Fruit fly (Drosophila melanogaster) whole organism, embryonic: ENCODE measurements around the gene CG15144.
A peak's percentile ranks its signal among the peaks of the same experiment; 100 is the strongest.

Source experiments
- Atf-2 ChIP-seq: fragments of 200-800 bp; sonication (Bioruptor generic); optimal IDR thresholded peaks from 2 replicates; lab custom pipeline; 2016; ENCODE audit warnings: missing biosample characterization, missing genetic modification characterization
- CG10267 ChIP-seq: fragments of 200-800 bp; sonication (Bioruptor generic); optimal IDR thresholded peaks from 2 replicates; lab custom pipeline; 2018; ENCODE audit warnings: missing biosample characterization, mild to moderate bottlenecking, missing genetic modification characterization, moderate library complexity
- CG10274 ChIP-seq: fragments of 200-800 bp; sonication (Bioruptor generic); optimal IDR thresholded peaks from 3 replicates; lab custom pipeline; 2017; ENCODE audit warnings: missing biosample characterization, mild to moderate bottlenecking, missing genetic modification characterization
- CG11456 ChIP-seq: fragments of 200-800 bp; sonication (Bioruptor generic); IDR thresholded peaks from 3 replicates; pipeline ENCODE4 v1.3.6; 2022; ENCODE audit warnings: missing biosample characterization, missing genetic modification characterization
- CG12236 ChIP-seq: fragments of 200-800 bp; sonication (Bioruptor generic); optimal IDR thresholded peaks from 2 replicates; lab custom pipeline; 2016; ENCODE audit warnings: missing biosample characterization, missing genetic modification characterization
- CG12659 ChIP-seq: fragments of 200-800 bp; sonication (Bioruptor generic); optimal IDR thresholded peaks from 3 replicates; lab custom pipeline; 2017; ENCODE audit warnings: mild to moderate bottlenecking, missing biosample characterization, missing genetic modification reagents, missing genetic modification characterization
- CG15073 ChIP-seq: fragments of 200-800 bp; sonication (Bioruptor generic); optimal IDR thresholded peaks from 2 replicates; lab custom pipeline; 2016; ENCODE audit warnings: missing biosample characterization, missing genetic modification characterization
- CG15269 ChIP-seq: fragments of 200-800 bp; sonication (Bioruptor generic); optimal IDR thresholded peaks from 2 replicates; lab custom pipeline; 2018; ENCODE audit warnings: missing biosample characterization, mild to moderate bottlenecking, missing genetic modification characterization, moderate library complexity
- CG16815 ChIP-seq: fragments of 200-800 bp; sonication (Bioruptor generic); optimal IDR thresholded peaks from 3 replicates; lab custom pipeline; 2017; ENCODE audit warnings: missing biosample characterization, mild to moderate bottlenecking, missing genetic modification characterization
- CG17361 ChIP-seq: fragments of 200-800 bp; sonication (Bioruptor generic); IDR thresholded peaks from 3 replicates; pipeline ENCODE4 v1.3.6; 2022; ENCODE audit warnings: missing biosample characterization, missing genetic modification characterization
- CG17385 ChIP-seq: fragments of 200-800 bp; sonication (Bioruptor generic); optimal IDR thresholded peaks from 3 replicates; lab custom pipeline; 2018; ENCODE audit warnings: missing biosample characterization, mild to moderate bottlenecking, missing genetic modification characterization
- CG2678 ChIP-seq: fragments of 200-800 bp; sonication (Bioruptor generic); optimal IDR thresholded peaks from 3 replicates; lab custom pipeline; 2019; ENCODE audit warnings: missing biosample characterization, mild to moderate bottlenecking, missing genetic modification characterization, moderate library complexity
- CG30403 ChIP-seq: fragments of 200-800 bp; sonication (Bioruptor generic); optimal IDR thresholded peaks from 3 replicates; lab custom pipeline; 2016; ENCODE audit warnings: missing biosample characterization, missing genetic modification characterization
- CG30431 ChIP-seq: fragments of 200-800 bp; sonication (Bioruptor generic); optimal IDR thresholded peaks from 2 replicates; lab custom pipeline; 2017; ENCODE audit warnings: missing biosample characterization, missing genetic modification characterization
- CG3065 ChIP-seq: fragments of 200-800 bp; sonication (Bioruptor generic); optimal IDR thresholded peaks from 2 replicates; lab custom pipeline; 2016; ENCODE audit warnings: missing biosample characterization, missing genetic modification characterization
- CG33557 ChIP-seq: fragments of 200-800 bp; sonication (Bioruptor generic); optimal IDR thresholded peaks from 2 replicates; lab custom pipeline; 2019; ENCODE audit warnings: missing biosample characterization, mild to moderate bottlenecking, missing genetic modification characterization, moderate library complexity
- CG3838 ChIP-seq: fragments of 200-800 bp; sonication (Bioruptor generic); optimal IDR thresholded peaks from 3 replicates; lab custom pipeline; 2016; ENCODE audit warnings: missing biosample characterization, missing genetic modification characterization
- CG6791 ChIP-seq: fragments of 200-800 bp; sonication (Bioruptor generic); IDR thresholded peaks from 3 replicates; pipeline ENCODE4 v1.3.6; 2022; ENCODE audit warnings: missing biosample characterization, missing genetic modification characterization; ENCODE audit not compliant: partially characterized antibody
- CG7839 ChIP-seq: fragments of 200-800 bp; sonication (Bioruptor generic); optimal IDR thresholded peaks from 3 replicates; lab custom pipeline; 2018; ENCODE audit warnings: missing biosample characterization, mild to moderate bottlenecking, missing genetic modification characterization, moderate library complexity
- CG7928 ChIP-seq: fragments of 200-800 bp; sonication (Bioruptor generic); optimal IDR thresholded peaks from 2 replicates; lab custom pipeline; 2017; ENCODE audit warnings: missing biosample characterization, mild to moderate bottlenecking, missing genetic modification characterization
- Dad ChIP-seq: fragments of 200-800 bp; sonication (Bioruptor generic); optimal IDR thresholded peaks from 3 replicates; lab custom pipeline; 2016; ENCODE audit warnings: missing biosample characterization, missing genetic modification characterization
- H15 ChIP-seq: fragments of 200-800 bp; sonication (Bioruptor generic); IDR thresholded peaks from 3 replicates; pipeline ENCODE4 v1.3.6; 2022; ENCODE audit warnings: missing biosample characterization, missing genetic modification characterization
- Hr51 ChIP-seq, 2 experiments: fragments of 200-800 bp; sonication (Bioruptor generic); optimal IDR thresholded peaks; 2 replicates in 1 of 2; 3 replicates in 1 of 2; lab custom pipeline; 2016 to 2018; ENCODE audit warnings: missing biosample characterization in 2 of 2, missing genetic modification characterization in 2 of 2, mild to moderate bottlenecking in 1 of 2, moderate library complexity in 1 of 2
- MESR4 ChIP-seq: fragments of 200-800 bp; sonication (Bioruptor generic); optimal IDR thresholded peaks from 2 replicates; lab custom pipeline; 2018; ENCODE audit warnings: missing biosample characterization, mild to moderate bottlenecking, missing genetic modification characterization, moderate library complexity
- PHDP ChIP-seq: fragments of 200-800 bp; sonication (Bioruptor generic); optimal IDR thresholded peaks from 3 replicates; lab custom pipeline; 2018; ENCODE audit warnings: missing biosample characterization, mild to moderate bottlenecking, missing genetic modification characterization, moderate library complexity
- Ravus ChIP-seq: fragments of 200-800 bp; sonication (Bioruptor generic); IDR thresholded peaks from 2 replicates; pipeline ENCODE4 v1.3.6; 2022; ENCODE audit warnings: missing biosample characterization, missing genetic modification characterization
- Rx ChIP-seq: fragments of 200-800 bp; sonication (Bioruptor generic); IDR thresholded peaks from 2 replicates; pipeline ENCODE4 v1.3.6; 2022; ENCODE audit warnings: missing biosample characterization, missing genetic modification characterization
- Scr ChIP-seq: fragments of 200-800 bp; sonication (Bioruptor generic); IDR thresholded peaks from 2 replicates; pipeline ENCODE4 v1.3.6; 2022; ENCODE audit warnings: missing biosample characterization, missing genetic modification characterization; ENCODE audit not compliant: partially characterized antibody
- abd-A ChIP-seq: fragments of 200-800 bp; sonication (Bioruptor generic); optimal IDR thresholded peaks from 3 replicates; lab custom pipeline; 2019; ENCODE audit warnings: missing biosample characterization, mild to moderate bottlenecking, missing genetic modification characterization, moderate library complexity
- ac ChIP-seq: fragments of 200-800 bp; sonication (Bioruptor generic); optimal IDR thresholded peaks from 3 replicates; lab custom pipeline; 2017; ENCODE audit warnings: missing biosample characterization, mild to moderate bottlenecking, missing genetic modification characterization
- ap ChIP-seq: fragments of 200-800 bp; sonication (Bioruptor generic); IDR thresholded peaks from 2 replicates; pipeline ENCODE4 v1.3.6; 2022; ENCODE audit warnings: missing biosample characterization, missing genetic modification characterization
- az2 ChIP-seq: fragments of 200-800 bp; sonication (Bioruptor generic); optimal IDR thresholded peaks from 3 replicates; lab custom pipeline; 2016; ENCODE audit warnings: missing biosample characterization, missing genetic modification characterization
- crp ChIP-seq, 2 experiments: fragments of 200-800 bp; sonication (Bioruptor generic); optimal IDR thresholded peaks; 2 replicates in 1 of 2; 3 replicates in 1 of 2; lab custom pipeline; 2017; ENCODE audit warnings: missing biosample characterization in 2 of 2, missing genetic modification characterization in 2 of 2, mild to moderate bottlenecking in 1 of 2, moderate library complexity in 1 of 2
- disco-r ChIP-seq: fragments of 200-800 bp; sonication (Bioruptor generic); optimal IDR thresholded peaks from 2 replicates; lab custom pipeline; 2016; ENCODE audit warnings: missing biosample characterization, missing genetic modification characterization
- dmrt99B ChIP-seq: fragments of 200-800 bp; sonication (Bioruptor generic); optimal IDR thresholded peaks from 2 replicates; lab custom pipeline; 2018; ENCODE audit warnings: missing biosample characterization, mild to moderate bottlenecking, missing genetic modification characterization, moderate library complexity
- en ChIP-seq: fragments of 200-800 bp; sonication (Bioruptor generic); optimal IDR thresholded peaks from 2 replicates; lab custom pipeline; 2016; ENCODE audit warnings: missing biosample characterization, missing genetic modification characterization
- exex ChIP-seq: fragments of 200-800 bp; sonication (Bioruptor generic); optimal IDR thresholded peaks from 4 replicates; lab custom pipeline; 2018; ENCODE audit warnings: missing biosample characterization, mild to moderate bottlenecking, missing genetic modification characterization, moderate library complexity
- eyg ChIP-seq: fragments of 200-800 bp; sonication (Bioruptor generic); optimal IDR thresholded peaks from 3 replicates; lab custom pipeline; 2016; ENCODE audit warnings: missing biosample characterization, missing genetic modification characterization
- fd3F ChIP-seq: fragments of 200-800 bp; sonication (Bioruptor generic); optimal IDR thresholded peaks from 2 replicates; lab custom pipeline; 2018; ENCODE audit warnings: missing biosample characterization, mild to moderate bottlenecking, missing genetic modification characterization, moderate library complexity
- fru ChIP-seq: fragments of >200 bp; optimal IDR thresholded peaks from 2 replicates; lab custom pipeline; 2017
- kay ChIP-seq: fragments of 200-800 bp; sonication (Bioruptor generic); optimal IDR thresholded peaks from 2 replicates; lab custom pipeline; 2016; ENCODE audit warnings: missing biosample characterization, missing genetic modification characterization
- nerfin-1 ChIP-seq: fragments of 200-800 bp; sonication (Bioruptor generic); optimal IDR thresholded peaks from 3 replicates; lab custom pipeline; 2019; ENCODE audit warnings: missing biosample characterization, mild to moderate bottlenecking, missing genetic modification characterization, moderate library complexity
- p53 ChIP-seq: fragments of 200-800 bp; sonication (Bioruptor generic); optimal IDR thresholded peaks from 2 replicates; lab custom pipeline; 2016; ENCODE audit warnings: missing biosample characterization, missing genetic modification characterization
- pho ChIP-seq: fragments of 200-800 bp; sonication (Bioruptor generic); optimal IDR thresholded peaks from 2 replicates; lab custom pipeline; 2016; ENCODE audit warnings: missing biosample characterization, missing genetic modification characterization
- prd ChIP-seq, 3 experiments: fragments of >200 bp in 2 of 3; fragments of 200-800 bp in 1 of 3; sonication (Bioruptor generic) in 1 of 3; optimal IDR thresholded peaks in 2 of 3; IDR thresholded peaks in 1 of 3; 2 replicates in 2 of 3; 3 replicates in 1 of 3; pipeline versions ENCODE4 v1.3.6 to Lab custom; 2017 to 2022; ENCODE audit warnings: missing biosample characterization in 1 of 3, missing genetic modification characterization in 1 of 3
- ranshi ChIP-seq: fragments of 200-800 bp; sonication (Bioruptor generic); IDR thresholded peaks from 2 replicates; pipeline ENCODE4 v1.3.6; 2022; ENCODE audit warnings: missing biosample characterization, missing genetic modification characterization
- ssp ChIP-seq: fragments of 200-800 bp; sonication (Bioruptor generic); IDR thresholded peaks from 2 replicates; pipeline ENCODE4 v1.3.6; 2022; ENCODE audit warnings: missing biosample characterization, missing genetic modification characterization
- tgo ChIP-seq: fragments of 200-800 bp; sonication (Bioruptor generic); IDR thresholded peaks from 3 replicates; pipeline ENCODE4 v1.3.6; 2022; ENCODE audit warnings: missing biosample characterization, missing genetic modification characterization
- trh ChIP-seq: fragments of 200-800 bp; sonication (Bioruptor generic); optimal IDR thresholded peaks from 2 replicates; lab custom pipeline; 2016; ENCODE audit warnings: missing biosample characterization, missing genetic modification characterization

Gene CG15144

dm6 chr2L:17480943-17481580 is 47.9 kb downstream of the CG15144 start, which contains the start of the genes fws and Lamtor3 (continued):
- peak; percentile 99 for TF ChIP-seq CG12659 (GFP tag; lab: Kevin White, UChicago)
- TF ChIP-seq fru (lab: Kevin White, UChicago) = no peak
- TF ChIP-seq PHDP = peak; percentile 99
- peak; percentile 85 for TF ChIP-seq Dad (GFP tag; lab: Kevin White, UChicago)
- peak; percentile 91 for TF ChIP-seq trh (GFP tag; lab: Kevin White, UChicago)
- peak; percentile 93 for TF ChIP-seq nerfin-1 (tag; lab: Kevin White, UChicago)
- TF ChIP-seq CG11456 = peak; percentile 99
- peak; percentile 85 for TF ChIP-seq CG33557 (GFP tag; lab: Kevin White, UChicago)
- TF ChIP-seq CG15073 (GFP tag; lab: Kevin White, UChicago) = peak; percentile 79
- peak; percentile 68 for TF ChIP-seq Atf-2
- peak; percentile 99 for TF ChIP-seq CG7839 (tag; lab: Kevin White, UChicago)
- peak; percentile 91 to 98 for TF ChIP-seq Hr51 (GFP tag; optimal IDR thresholded peaks at IDR 0.05; lab: Kevin White, UChicago)
- TF ChIP-seq Scr (GFP tag; lab: Robert Waterston, UW) = peak; percentile 62
- TF ChIP-seq p53 (GFP tag; lab: Kevin White, UChicago) = no peak
- peak; percentile 79 for TF ChIP-seq MESR4 (GFP tag; lab: Kevin White, UChicago)
- TF ChIP-seq CG10267 (tag; lab: Kevin White, UChicago) = peak; percentile 91
- TF ChIP-seq ap (GFP tag; lab: Robert Waterston, UW) = peak; percentile 98
- peak; percentile 98 for TF ChIP-seq CG17361
- TF ChIP-seq CG3065 (GFP tag; lab: Kevin White, UChicago) = peak; percentile 92
- peak; percentile 98 for TF ChIP-seq CG15269
- peak; percentile 57 for TF ChIP-seq CG12236
- TF ChIP-seq prd (optimal IDR thresholded peaks at IDR 0.05; lab: Kevin White, UChicago) = no peak
- peak; percentile 100 for TF ChIP-seq prd (GFP tag; IDR thresholded peaks at IDR 0.05; lab: Robert Waterston, UW)
- TF ChIP-seq ac (GFP tag; lab: Kevin White, UChicago) = peak; percentile 86
- TF ChIP-seq en = peak; percentile 31
- TF ChIP-seq crp (GFP tag; optimal IDR thresholded peaks at IDR 0.05; lab: Kevin White, UChicago) = peak in 1 of 2 experiments; percentile 87
- TF ChIP-seq kay (GFP tag; lab: Kevin White, UChicago) = peak; percentile 90
- peak; percentile 96 for TF ChIP-seq CG17385
- peak; percentile 98 for TF ChIP-seq CG30431 (GFP tag; lab: Kevin White, UChicago)
- TF ChIP-seq Ravus = peak; percentile 96
- TF ChIP-seq CG16815 = peak; percentile 98
- peak; percentile 61 for TF ChIP-seq eyg
- peak; percentile 95 for TF ChIP-seq ssp (GFP tag; lab: Robert Waterston, UW)
- no peak for TF ChIP-seq abd-A (tag; lab: Kevin White, UChicago)
- TF ChIP-seq tgo (GFP tag; lab: Robert Waterston, UW) = peak; percentile 99
- peak; percentile 96 for TF ChIP-seq CG30403 (GFP tag; lab: Kevin White, UChicago)
- TF ChIP-seq CG6791 = peak; percentile 63; the same call in 2 of the 3 replicates
- peak; percentile 99 for TF ChIP-seq H15 (GFP tag; lab: Robert Waterston, UW)
- peak; percentile 99 for TF ChIP-seq Rx (GFP tag; lab: Robert Waterston, UW)
- peak; percentile 84 for TF ChIP-seq CG10274 (GFP tag; lab: Kevin White, UChicago)
- peak; percentile 83 for TF ChIP-seq CG7928
- peak; percentile 88 for TF ChIP-seq pho (GFP tag; lab: Kevin White, UChicago)
- peak; percentile 99 for TF ChIP-seq ranshi
- peak; percentile 98 for TF ChIP-seq dmrt99B (tag; lab: Kevin White, UChicago)
- peak; percentile 87 for TF ChIP-seq CG3838 (GFP tag; lab: Kevin White, UChicago)
- TF ChIP-seq CG2678 (tag; lab: Kevin White, UChicago) = peak; percentile 98
- TF ChIP-seq fd3F = peak; percentile 98
- peak; percentile 73 for TF ChIP-seq disco-r (GFP tag; lab: Kevin White, UChicago)
- TF ChIP-seq exex = peak; percentile 85
- TF ChIP-seq az2 (GFP tag; lab: Kevin White, UChicago) = peak; percentile 98
